Worm (Caenorhabditis elegans) whole organism, L3 larva: ENCODE results near the gene elmd-1.

Experiments
- aly-2 ChIP-seq: fragments of 150-350 bp; optimal IDR thresholded peaks from 2 replicates; lab custom pipeline; 2014; ENCODE audit warnings: missing biosample characterization, missing genetic modification characterization
- ceh-16 ChIP-seq: sonication (generic microtip); optimal IDR thresholded peaks from 2 replicates; lab custom pipeline; 2017; ENCODE audit warnings: missing biosample characterization, missing genetic modification characterization
- ceh-28 ChIP-seq: fragments of 150-350 bp; optimal IDR thresholded peaks from 2 replicates; lab custom pipeline; 2014; ENCODE audit warnings: missing biosample characterization, missing genetic modification reagents, missing genetic modification characterization
- ceh-82 ChIP-seq: fragments of 150-350 bp; optimal IDR thresholded peaks from 2 replicates; lab custom pipeline; 2014; ENCODE audit warnings: missing biosample characterization, missing genetic modification characterization
- ceh-9 ChIP-seq: sonication (generic microtip); optimal IDR thresholded peaks from 2 replicates; lab custom pipeline; 2018; ENCODE audit warnings: missing biosample characterization, missing genetic modification characterization
- daf-12 ChIP-seq: fragments of 150-350 bp; optimal IDR thresholded peaks from 2 replicates; lab custom pipeline; 2014; ENCODE audit warnings: missing biosample characterization, missing genetic modification reagents, missing genetic modification characterization
- egl-27 ChIP-seq: sonication (generic microtip); optimal IDR thresholded peaks from 4 replicates; lab custom pipeline; 2017; ENCODE audit warnings: missing biosample characterization, missing genetic modification reagents, missing genetic modification characterization
- elt-1 ChIP-seq: fragments of 150-350 bp; optimal IDR thresholded peaks from 2 replicates; lab custom pipeline; 2014; ENCODE audit warnings: missing biosample characterization, missing genetic modification characterization
- elt-2 ChIP-seq: sonication (generic microtip); optimal IDR thresholded peaks from 2 replicates; lab custom pipeline; 2016; ENCODE audit warnings: missing genetic modification reagents, mild to moderate bottlenecking, missing genetic modification characterization, missing compliant biosample characterization
- eor-1 ChIP-seq, 2 experiments: fragments of 150-350 bp; optimal IDR thresholded peaks; 2 replicates each; lab custom pipeline; 2014 to 2018; ENCODE audit warnings: missing biosample characterization in 2 of 2, missing genetic modification characterization in 2 of 2
- fkh-10 ChIP-seq: sonication (generic microtip); optimal IDR thresholded peaks from 2 replicates; lab custom pipeline; 2017; ENCODE audit warnings: missing biosample characterization, missing genetic modification reagents, missing genetic modification characterization
- fkh-2 ChIP-seq: fragments of 150-350 bp; optimal IDR thresholded peaks from 2 replicates; lab custom pipeline; 2014; ENCODE audit warnings: missing biosample characterization, missing genetic modification reagents, missing genetic modification characterization
- fos-1 ChIP-seq: fragments of 150-350 bp; optimal IDR thresholded peaks from 2 replicates; lab custom pipeline; 2014; ENCODE audit warnings: missing biosample characterization, missing genetic modification characterization
- hmg-11 ChIP-seq: sonication (generic microtip); optimal IDR thresholded peaks from 2 replicates; lab custom pipeline; 2016; ENCODE audit warnings: missing genetic modification characterization, missing compliant biosample characterization
- jun-1 ChIP-seq: fragments of 150-350 bp; optimal IDR thresholded peaks from 2 replicates; lab custom pipeline; 2014; ENCODE audit warnings: missing biosample characterization, missing genetic modification reagents, missing genetic modification characterization
- lin-15B ChIP-seq: fragments of 150-350 bp; optimal IDR thresholded peaks from 2 replicates; lab custom pipeline; 2014; ENCODE audit warnings: missing biosample characterization, missing genetic modification characterization
- lin-39 ChIP-seq: fragments of 150-350 bp; optimal IDR thresholded peaks from 2 replicates; lab custom pipeline; 2018; ENCODE audit warnings: missing biosample characterization, missing genetic modification reagents, missing genetic modification characterization
- lsy-12 ChIP-seq: sonication (generic microtip); optimal IDR thresholded peaks from 2 replicates; lab custom pipeline; 2016; ENCODE audit warnings: mild to moderate bottlenecking, missing genetic modification characterization, missing compliant biosample characterization
- nfya-1 ChIP-seq: sonication (generic microtip); optimal IDR thresholded peaks from 2 replicates; lab custom pipeline; 2017; ENCODE audit warnings: missing genetic modification characterization, mild to moderate bottlenecking, missing compliant biosample characterization, antibody characterized with exemption, moderate library complexity; ENCODE audit not compliant: insufficient read depth
- nhr-11 ChIP-seq: fragments of 150-350 bp; optimal IDR thresholded peaks from 2 replicates; lab custom pipeline; 2014; ENCODE audit warnings: missing biosample characterization, missing genetic modification characterization
- nhr-23 ChIP-seq: fragments of 150-350 bp; optimal IDR thresholded peaks from 2 replicates; lab custom pipeline; 2014; ENCODE audit warnings: missing biosample characterization, missing genetic modification reagents, missing genetic modification characterization
- nhr-237 ChIP-seq: fragments of 150-350 bp; optimal IDR thresholded peaks from 2 replicates; lab custom pipeline; 2014; ENCODE audit warnings: missing biosample characterization, missing genetic modification characterization
- nhr-43 ChIP-seq: sonication (generic microtip); optimal IDR thresholded peaks from 2 replicates; lab custom pipeline; 2016; ENCODE audit warnings: mild to moderate bottlenecking, missing genetic modification characterization, missing compliant biosample characterization; ENCODE audit not compliant: poor library complexity, severe bottlenecking
- nhr-67 ChIP-seq: fragments of 150-350 bp; optimal IDR thresholded peaks from 2 replicates; lab custom pipeline; 2014; ENCODE audit warnings: missing biosample characterization, missing genetic modification characterization
- nhr-77 ChIP-seq: fragments of 150-350 bp; optimal IDR thresholded peaks from 2 replicates; lab custom pipeline; 2014; ENCODE audit warnings: missing biosample characterization, missing genetic modification characterization
- pha-4 ChIP-seq: fragments of 150-350 bp; optimal IDR thresholded peaks from 2 replicates; lab custom pipeline; 2014; ENCODE audit warnings: missing biosample characterization, missing genetic modification reagents, missing genetic modification characterization
- pqm-1 ChIP-seq: fragments of 150-350 bp; optimal IDR thresholded peaks from 2 replicates; lab custom pipeline; 2017; ENCODE audit warnings: missing biosample characterization, missing genetic modification characterization, inconsistent platforms
- snpc-4 ChIP-seq: fragments of 150-350 bp; optimal IDR thresholded peaks from 2 replicates; lab custom pipeline; 2014; ENCODE audit warnings: missing biosample characterization, missing genetic modification characterization
- tbx-2 ChIP-seq: sonication (generic microtip); optimal IDR thresholded peaks from 2 replicates; lab custom pipeline; 2016; ENCODE audit warnings: mild to moderate bottlenecking, missing genetic modification characterization, missing compliant biosample characterization
- unc-39 ChIP-seq: sonication (generic microtip); optimal IDR thresholded peaks from 4 replicates; lab custom pipeline; 2017; ENCODE audit warnings: missing biosample characterization, missing genetic modification characterization
- unc-62 ChIP-seq: fragments of 150-350 bp; sonication (generic microtip); optimal IDR thresholded peaks from 4 replicates; lab custom pipeline; 2014; ENCODE audit warnings: missing biosample characterization, missing genetic modification reagents, missing genetic modification characterization
- zag-1 ChIP-seq: fragments of 150-350 bp; optimal IDR thresholded peaks from 2 replicates; lab custom pipeline; 2014; ENCODE audit warnings: missing biosample characterization, missing genetic modification characterization
- ztf-4 ChIP-seq: fragments of 150-350 bp; optimal IDR thresholded peaks from 2 replicates; lab custom pipeline; 2014; ENCODE audit warnings: missing biosample characterization, missing genetic modification characterization

The elmd-1 gene

ce11 chrIII:3389426-3390020 is at the start of gene elmd-1, which contains the start of gene hecw-1:
Gene elmd-1 (plus strand): TSS chrIII:3389919.
Gene hecw-1 (minus strand): TSS chrIII:3389970.
- TF ChIP-seq tbx-2 = no peak
- TF ChIP-seq nhr-43 = no peak
- no peak for TF ChIP-seq ceh-28 (tag; lab: Kevin White, UChicago)
- no peak for TF ChIP-seq zag-1 (tag; lab: Kevin White, UChicago)
- TF ChIP-seq daf-12 (tag; lab: Kevin White, UChicago) = no peak
- no peak for TF ChIP-seq ceh-9 (tag; lab: Kevin White, UChicago)
- TF ChIP-seq unc-62 (GFP tag; lab: Kevin White, UChicago) = no peak
- TF ChIP-seq aly-2 (tag; lab: Kevin White, UChicago) = no peak
- peak; percentile 37 for TF ChIP-seq lin-39 (tag; lab: Kevin White, UChicago)
- TF ChIP-seq egl-27 (tag; lab: Kevin White, UChicago) = peak; percentile 19
- TF ChIP-seq nfya-1 (tag; lab: Kevin White, UChicago) = peak; percentile 71
- no peak for TF ChIP-seq elt-1
- no peak for TF ChIP-seq ztf-4 (tag; lab: Kevin White, UChicago)
- TF ChIP-seq nhr-77 (tag; lab: Kevin White, UChicago) = no peak
- TF ChIP-seq jun-1 = peak; percentile 15
- TF ChIP-seq lsy-12 (tag; lab: Kevin White, UChicago) = peak; percentile 7
- peak; percentile 61 for TF ChIP-seq elt-2 (tag; lab: Kevin White, UChicago)
- no peak for TF ChIP-seq nhr-237 (tag; lab: Kevin White, UChicago)
- peak; percentile 4 for TF ChIP-seq nhr-23 (tag; lab: Kevin White, UChicago)
- TF ChIP-seq hmg-11 (tag; lab: Kevin White, UChicago) = peak; percentile 19
- no peak for TF ChIP-seq nhr-11 (tag; lab: Kevin White, UChicago)
- no peak for TF ChIP-seq eor-1 (tag; optimal IDR thresholded peaks at IDR 0.05; lab: Kevin White, UChicago)
- TF ChIP-seq lin-15B (tag; lab: Kevin White, UChicago) = peak; percentile 30
- TF ChIP-seq ceh-16 = no peak

DNA sequence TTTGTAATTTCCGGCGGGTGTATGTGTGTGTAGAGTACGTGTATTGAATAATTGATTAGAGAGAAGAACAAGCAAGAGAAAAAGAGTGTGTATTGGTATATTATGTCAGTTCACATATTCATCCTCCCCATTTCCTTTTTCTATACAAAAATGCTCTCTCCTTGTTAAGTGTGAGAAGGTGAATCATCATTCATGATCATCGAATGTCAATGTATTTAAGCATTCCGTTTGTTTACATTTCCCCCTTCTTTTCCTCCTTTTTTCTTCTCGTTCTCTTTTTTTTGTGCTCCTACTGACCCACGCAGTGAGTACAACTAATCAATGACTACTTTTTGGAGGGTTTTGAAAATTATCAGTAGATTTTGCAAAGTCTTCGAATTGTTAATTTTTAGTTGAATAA is 46.3 kb upstream of the elmd-1 start:
- TF ChIP-seq aly-2 (tag; lab: Kevin White, UChicago) (no peak), hmg-11 (tag; lab: Kevin White, UChicago) (peak; percentile 2), pqm-1 (tag; lab: Kevin White, UChicago) (peak; percentile 35), pha-4 (tag; lab: Kevin White, UChicago) (peak; percentile 98)

DNA sequence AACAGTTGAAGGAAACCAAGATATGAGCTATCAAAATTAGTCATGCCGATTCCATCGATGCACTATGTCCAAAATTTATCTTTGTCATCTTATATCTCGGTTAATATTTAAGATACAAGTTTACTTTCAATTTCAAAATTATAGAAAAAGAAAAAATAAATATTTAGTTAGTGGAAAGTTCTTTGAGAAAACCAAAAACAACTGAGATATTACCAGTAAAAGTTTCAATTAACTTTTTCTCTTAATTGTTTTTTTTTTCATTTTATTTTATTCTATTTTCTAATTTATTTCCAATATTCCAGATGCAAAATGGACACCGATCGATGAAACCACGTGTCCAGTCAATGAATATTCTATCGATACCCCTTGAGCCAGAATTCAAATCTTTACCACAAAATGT is 45.1 kb upstream of the elmd-1 start, which contains the start of gene gei-1:
TSS of gene gei-1 (plus strand) at position 301 of the 400 bp plus-strand sequence.
- TF ChIP-seq nhr-67 (tag; lab: Kevin White, UChicago) (no peak), fos-1 (tag; lab: Kevin White, UChicago) (no peak), fkh-10 (no peak), lin-15B (tag; lab: Kevin White, UChicago) (no peak)
- TF ChIP-seq, all 47 proteins: peak for 0

DNA sequence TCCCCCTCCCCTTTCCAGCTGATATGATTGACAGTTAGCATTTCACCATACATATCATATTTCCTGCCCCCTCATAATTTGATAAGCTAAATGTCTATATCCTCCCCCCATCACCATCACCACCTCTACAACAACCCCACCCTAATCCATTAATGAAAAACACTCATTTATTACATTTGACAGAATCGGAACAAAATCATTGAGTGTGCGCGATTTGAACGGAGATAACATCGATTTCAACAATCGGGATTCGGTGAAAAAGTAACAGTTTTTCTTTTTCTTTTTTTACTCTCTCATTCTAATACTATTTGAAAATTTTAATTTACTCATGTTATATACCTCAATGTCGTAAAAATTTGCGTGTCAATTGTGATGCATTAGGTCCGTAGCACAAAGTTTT is 43.9 kb upstream of the elmd-1 start:
- TF ChIP-seq elt-1 = peak; percentile 29
- TF ChIP-seq snpc-4 = no peak
- TF ChIP-seq ceh-82 = no peak
- peak; percentile 32 for TF ChIP-seq nhr-23 (tag; lab: Kevin White, UChicago)

DNA sequence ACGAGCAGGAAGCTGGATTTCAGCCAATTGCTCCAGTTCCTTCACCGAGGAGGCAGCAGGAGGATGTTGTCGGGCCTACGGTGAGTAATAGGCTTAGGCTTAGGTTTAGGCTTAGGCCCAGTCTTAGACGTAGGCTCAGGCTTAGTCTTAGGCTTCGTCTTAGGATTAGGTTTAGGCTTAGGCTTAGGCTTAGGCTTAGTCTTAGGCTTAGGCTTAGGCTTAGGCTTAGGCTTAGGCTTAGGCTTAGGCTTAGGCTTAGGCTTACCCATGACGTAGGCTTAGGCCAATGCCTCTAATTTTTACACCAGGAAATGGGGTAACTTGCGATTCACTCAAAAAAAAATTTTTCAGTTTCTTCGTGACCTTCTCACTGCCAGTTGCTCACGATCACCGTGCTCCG is 43.1 kb upstream of the elmd-1 start:
- TF ChIP-seq ztf-4 (tag; lab: Kevin White, UChicago) (no peak), snpc-4 (no peak), fkh-2 (tag; lab: Kevin White, UChicago) (no peak), hmg-11 (tag; lab: Kevin White, UChicago) (no peak), nhr-23 (tag; lab: Kevin White, UChicago) (no peak), unc-39 (tag; lab: Kevin White, UChicago) (no peak), fos-1 (tag; lab: Kevin White, UChicago) (no peak)
